Fruit fly (Drosophila melanogaster): Measurements from ENCODE around the gene DCP2.

Gene DCP2

dm6 chr3L:15809185-15809584 lies 17.0 kb downstream of the DCP2 start, which contains the start of gene CG13445:
Gene CG13445, plus strand, starts transcription at chr3L:15809485.
- TF ChIP-seq CG14711 (tag; optimal IDR thresholded peaks at IDR 0.05) (no peak), Crg-1 (GFP tag; optimal IDR thresholded peaks at IDR 0.05) (no peak), CG11617 (GFP tag; optimal IDR thresholded peaks at IDR 0.05) (no peak), CG7101 (tag; optimal IDR thresholded peaks at IDR 0.05) (no peak), CG5204 (GFP tag; optimal IDR thresholded peaks at IDR 0.05) (no peak), Clk (GFP tag; optimal IDR thresholded peaks at IDR 0.05) (no peak), CG12768 (GFP tag; optimal IDR thresholded peaks at IDR 0.05) (no peak), CG7045 (GFP tag; optimal IDR thresholded peaks at IDR 0.05) (no peak), kay (GFP tag; ENCODE audit: borderline replicate concordance) (no peak), pad (GFP tag; optimal IDR thresholded peaks at IDR 0.05) (no peak), ovo (GFP tag; optimal IDR thresholded peaks at IDR 0.05) (no peak), Hr96 (GFP tag; optimal IDR thresholded peaks at IDR 0.05) (no peak), Mnt (GFP tag; optimal IDR thresholded peaks at IDR 0.05) (no peak), cnc (optimal IDR thresholded peaks at IDR 0.05) (no peak), CG1620 (GFP tag; optimal IDR thresholded peaks at IDR 0.05) (no peak), cic (GFP tag; optimal IDR thresholded peaks at IDR 0.05) (no peak), tj (GFP tag; optimal IDR thresholded peaks at IDR 0.05) (no peak), bab1 (GFP tag; optimal IDR thresholded peaks at IDR 0.05) (no peak), toe (GFP tag; optimal IDR thresholded peaks at IDR 0.05) (no peak)

DNA sequence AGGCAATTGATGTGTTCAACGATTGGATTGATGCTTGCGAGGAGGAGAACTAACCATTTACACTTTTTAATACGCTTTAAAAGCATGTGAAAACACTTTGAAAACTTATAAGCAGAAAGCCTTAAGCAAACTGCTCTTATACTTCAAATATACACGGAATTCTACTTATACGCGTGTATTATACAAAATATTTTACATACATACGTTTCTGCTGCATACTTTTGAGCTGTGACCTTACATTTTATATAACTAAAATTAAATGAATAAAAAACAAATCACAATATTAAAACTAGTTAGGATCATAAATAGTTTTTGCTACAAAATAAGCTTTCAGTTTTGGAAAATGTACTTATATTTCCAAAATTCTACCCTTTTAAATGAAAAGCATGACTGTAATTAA lies 17.6 kb downstream of the DCP2 start:
- TF ChIP-seq bab1 (GFP tag; optimal IDR thresholded peaks at IDR 0.05) (no peak), Hr96 (GFP tag; optimal IDR thresholded peaks at IDR 0.05) (no peak), CG33017 (tag; optimal IDR thresholded peaks at IDR 0.05) (no peak), CG5204 (GFP tag; optimal IDR thresholded peaks at IDR 0.05) (no peak), CG14711 (tag; optimal IDR thresholded peaks at IDR 0.05) (no peak), cic (GFP tag; optimal IDR thresholded peaks at IDR 0.05) (no peak), CG11617 (GFP tag; optimal IDR thresholded peaks at IDR 0.05) (no peak), toe (GFP tag; optimal IDR thresholded peaks at IDR 0.05) (no peak), tj (GFP tag; optimal IDR thresholded peaks at IDR 0.05) (no peak), pad (GFP tag; optimal IDR thresholded peaks at IDR 0.05) (no peak), kay (GFP tag; ENCODE audit: borderline replicate concordance) (no peak), Crg-1 (GFP tag; optimal IDR thresholded peaks at IDR 0.05) (no peak), CG1620 (GFP tag; optimal IDR thresholded peaks at IDR 0.05) (no peak), CG12768 (GFP tag; optimal IDR thresholded peaks at IDR 0.05) (no peak), Clk (GFP tag; optimal IDR thresholded peaks at IDR 0.05) (no peak), ovo (GFP tag; optimal IDR thresholded peaks at IDR 0.05) (no peak)

- TF ChIP-seq bab1 (GFP tag; optimal IDR thresholded peaks at IDR 0.05) (no peak), CG5204 (GFP tag; optimal IDR thresholded peaks at IDR 0.05) (no peak), Mnt (GFP tag; optimal IDR thresholded peaks at IDR 0.05) (no peak), Clk (GFP tag; optimal IDR thresholded peaks at IDR 0.05) (no peak), kay (GFP tag; ENCODE audit: borderline replicate concordance) (no peak), CG7045 (GFP tag; optimal IDR thresholded peaks at IDR 0.05) (no peak), pad (GFP tag; optimal IDR thresholded peaks at IDR 0.05) (no peak), ovo (GFP tag; optimal IDR thresholded peaks at IDR 0.05) (no peak), cnc (optimal IDR thresholded peaks at IDR 0.05) (no peak), CG12768 (GFP tag; optimal IDR thresholded peaks at IDR 0.05) (no peak), Crg-1 (GFP tag; optimal IDR thresholded peaks at IDR 0.05) (no peak)
Observed at dm6 chr3L:15808022-15808421, 18.2 kb downstream of the DCP2 start, which contains the start of gene CG6244. Gene CG6244, plus strand, starts transcription at chr3L:15808322.

DNA sequence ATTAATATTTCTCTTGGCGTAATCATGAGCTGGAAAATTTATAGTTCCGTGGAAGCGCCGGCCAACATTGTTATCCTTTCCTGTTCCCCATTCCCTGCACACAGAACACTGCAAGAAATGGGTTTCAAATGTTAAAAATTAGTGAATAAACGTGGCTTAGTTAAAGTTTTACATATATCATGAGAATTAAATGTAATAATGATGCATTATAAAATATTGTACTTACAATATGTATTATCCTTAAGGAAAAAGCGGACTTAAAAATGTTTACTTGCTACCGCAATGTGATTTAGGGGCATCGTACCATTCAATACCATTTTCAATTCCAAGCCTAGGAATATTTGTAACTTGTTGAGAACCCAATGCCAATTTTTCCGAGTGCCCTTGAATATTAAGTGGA lies 23.6 kb downstream of the DCP2 start:
- no peak for TF ChIP-seq CG12768 (GFP tag; optimal IDR thresholded peaks at IDR 0.05)
- no peak for TF ChIP-seq Mnt (GFP tag; optimal IDR thresholded peaks at IDR 0.05)
- no peak for TF ChIP-seq Crg-1 (GFP tag; optimal IDR thresholded peaks at IDR 0.05)
- no peak for TF ChIP-seq pad (GFP tag; optimal IDR thresholded peaks at IDR 0.05)
- TF ChIP-seq tj (GFP tag; optimal IDR thresholded peaks at IDR 0.05), result no peak
- no peak for TF ChIP-seq toe (GFP tag; optimal IDR thresholded peaks at IDR 0.05)
- TF ChIP-seq Hr96 (GFP tag; optimal IDR thresholded peaks at IDR 0.05), result no peak
- no peak for TF ChIP-seq CG1620 (GFP tag; optimal IDR thresholded peaks at IDR 0.05)
- no peak for TF ChIP-seq ovo (GFP tag; optimal IDR thresholded peaks at IDR 0.05)
- no peak for TF ChIP-seq CG33017 (tag; optimal IDR thresholded peaks at IDR 0.05)
- TF ChIP-seq CG14711 (tag; optimal IDR thresholded peaks at IDR 0.05), result no peak
- no peak for TF ChIP-seq cic (GFP tag; optimal IDR thresholded peaks at IDR 0.05)
- TF ChIP-seq CG11617 (GFP tag; optimal IDR thresholded peaks at IDR 0.05), result no peak
- no peak for TF ChIP-seq kay (GFP tag; ENCODE audit: borderline replicate concordance)
- no peak for TF ChIP-seq cnc (optimal IDR thresholded peaks at IDR 0.05)
- no peak for TF ChIP-seq Clk (GFP tag; optimal IDR thresholded peaks at IDR 0.05)
- TF ChIP-seq bab1 (GFP tag; optimal IDR thresholded peaks at IDR 0.05), result no peak
- no peak for TF ChIP-seq CG5204 (GFP tag; optimal IDR thresholded peaks at IDR 0.05)
- no peak for TF ChIP-seq CG7045 (GFP tag; optimal IDR thresholded peaks at IDR 0.05)

DNA sequence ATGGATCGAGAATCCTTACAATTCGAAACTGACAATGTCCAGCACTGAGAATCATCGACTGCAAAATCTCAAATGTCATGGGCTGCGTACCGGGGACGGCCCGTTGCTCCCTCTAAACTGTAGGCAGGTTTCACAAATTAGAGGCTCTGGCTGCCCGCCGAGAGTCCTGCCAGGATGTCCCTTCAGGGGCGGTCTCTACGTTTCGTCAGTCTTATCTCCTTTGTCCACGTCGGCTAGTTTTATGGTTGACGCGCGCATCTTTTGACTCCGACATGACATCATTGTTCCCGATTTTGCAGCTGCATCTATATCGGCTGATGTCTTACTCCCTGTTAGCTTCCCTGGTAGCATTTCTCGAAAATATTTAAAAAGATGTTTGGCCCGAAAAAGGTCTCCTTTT lies 24.1 kb downstream of the DCP2 start:
- TF ChIP-seq CG33017 (tag; optimal IDR thresholded peaks at IDR 0.05), result no peak
- TF ChIP-seq CG14711 (tag; optimal IDR thresholded peaks at IDR 0.05), result no peak
- TF ChIP-seq ovo (GFP tag; optimal IDR thresholded peaks at IDR 0.05), result no peak
- no peak for TF ChIP-seq CG5204 (GFP tag; optimal IDR thresholded peaks at IDR 0.05)
- no peak for TF ChIP-seq CG7101 (tag; optimal IDR thresholded peaks at IDR 0.05)

dm6 chr3L:15794311-15794710 lies 31.9 kb downstream of the DCP2 start:
- TF ChIP-seq ovo (GFP tag; optimal IDR thresholded peaks at IDR 0.05) (no peak), kay (GFP tag; ENCODE audit: borderline replicate concordance) (no peak), CG11617 (GFP tag; optimal IDR thresholded peaks at IDR 0.05) (no peak), CG7045 (GFP tag; optimal IDR thresholded peaks at IDR 0.05) (no peak), Hr96 (GFP tag; optimal IDR thresholded peaks at IDR 0.05) (no peak), CG33017 (tag; optimal IDR thresholded peaks at IDR 0.05) (no peak), CG7101 (tag; optimal IDR thresholded peaks at IDR 0.05) (no peak), Crg-1 (GFP tag; optimal IDR thresholded peaks at IDR 0.05) (no peak), cnc (optimal IDR thresholded peaks at IDR 0.05) (no peak), bab1 (GFP tag; optimal IDR thresholded peaks at IDR 0.05) (no peak), toe (GFP tag; optimal IDR thresholded peaks at IDR 0.05) (no peak)
